Worm (Caenorhabditis elegans) whole organism, late embryonic: Measurements from ENCODE around the gene tomm-40.

ENCODE experiments used
- C08G9.2 ChIP-seq: sonication (generic microtip); optimal IDR thresholded peaks from 2 replicates; lab custom pipeline; 2016; ENCODE audit warnings: mild to moderate bottlenecking, missing genetic modification characterization, moderate library complexity, missing compliant biosample characterization
- F13H6.1 ChIP-seq: sonication (generic microtip); optimal IDR thresholded peaks from 2 replicates; lab custom pipeline; 2016; ENCODE audit warnings: missing genetic modification characterization, missing compliant biosample characterization
- T23F11.4 ChIP-seq: fragments of 200-800 bp; sonication (Bioruptor generic); optimal IDR thresholded peaks from 2 replicates; lab custom pipeline; 2018; ENCODE audit warnings: mild to moderate bottlenecking, missing genetic modification characterization, missing compliant biosample characterization
- ahr-1 ChIP-seq: sonication (generic microtip); optimal IDR thresholded peaks from 2 replicates; lab custom pipeline; 2016; ENCODE audit warnings: missing genetic modification characterization, missing compliant biosample characterization
- ceh-14 ChIP-seq: sonication (generic microtip); optimal IDR thresholded peaks from 2 replicates; lab custom pipeline; 2016; ENCODE audit warnings: missing genotype, missing genetic modification characterization, missing compliant biosample characterization
- ceh-18 ChIP-seq: sonication (generic microtip); optimal IDR thresholded peaks from 2 replicates; lab custom pipeline; 2016; ENCODE audit warnings: missing genetic modification characterization, missing compliant biosample characterization
- ceh-19 ChIP-seq: fragments of 200-800 bp; sonication (Bioruptor generic); optimal IDR thresholded peaks from 2 replicates; lab custom pipeline; 2018; ENCODE audit warnings: mild to moderate bottlenecking, missing genetic modification characterization, missing compliant biosample characterization
- ceh-2 ChIP-seq: sonication (generic microtip); optimal IDR thresholded peaks from 2 replicates; lab custom pipeline; 2016; ENCODE audit warnings: missing genotype, missing genetic modification characterization, missing compliant biosample characterization
- ceh-22 ChIP-seq: sonication (generic microtip); optimal IDR thresholded peaks from 2 replicates; lab custom pipeline; 2017; ENCODE audit warnings: missing biosample characterization, missing genetic modification characterization
- ceh-30 ChIP-seq: fragments of 150-350 bp; optimal IDR thresholded peaks from 2 replicates; lab custom pipeline; 2014; ENCODE audit warnings: missing biosample characterization, missing genetic modification characterization
- ceh-34 ChIP-seq: sonication (generic microtip); optimal IDR thresholded peaks from 2 replicates; lab custom pipeline; 2016; ENCODE audit warnings: mild to moderate bottlenecking, missing genetic modification characterization, missing compliant biosample characterization
- ceh-45 ChIP-seq: fragments of 200-800 bp; sonication (Bioruptor generic); IDR thresholded peaks from 2 replicates; pipeline ENCODE4 v1.3.6; 2022; ENCODE audit warnings: missing genetic modification reagents, missing genetic modification characterization, missing compliant biosample characterization
- ceh-6 ChIP-seq: fragments of 200-800 bp; sonication (Bioruptor generic); optimal IDR thresholded peaks from 2 replicates; lab custom pipeline; 2018; ENCODE audit warnings: mild to moderate bottlenecking, missing genetic modification characterization, missing compliant biosample characterization
- ceh-9 ChIP-seq: sonication (generic microtip); optimal IDR thresholded peaks from 2 replicates; lab custom pipeline; 2016; ENCODE audit warnings: mild to moderate bottlenecking, missing genetic modification characterization, inconsistent platforms, missing compliant biosample characterization
- ets-4 ChIP-seq: sonication (generic microtip); optimal IDR thresholded peaks from 2 replicates; lab custom pipeline; 2016; ENCODE audit warnings: missing genetic modification characterization, missing compliant biosample characterization
- fkh-10 ChIP-seq: fragments of 150-350 bp; optimal IDR thresholded peaks from 2 replicates; lab custom pipeline; 2014; ENCODE audit warnings: missing biosample characterization, missing genetic modification reagents, missing genetic modification characterization
- fkh-6 ChIP-seq: sonication (generic microtip); optimal IDR thresholded peaks from 2 replicates; lab custom pipeline; 2016; ENCODE audit warnings: missing genetic modification characterization, missing compliant biosample characterization
- gmeb-2 ChIP-seq: sonication (generic microtip); optimal IDR thresholded peaks from 2 replicates; lab custom pipeline; 2016; ENCODE audit warnings: missing genetic modification characterization, inconsistent platforms, missing compliant biosample characterization
- hlh-13 ChIP-seq: fragments of 200-800 bp; sonication (Bioruptor generic); optimal IDR thresholded peaks from 2 replicates; lab custom pipeline; 2018; ENCODE audit warnings: mild to moderate bottlenecking, missing genetic modification characterization, missing compliant biosample characterization
- hlh-6 ChIP-seq: sonication (generic microtip); optimal IDR thresholded peaks from 2 replicates; lab custom pipeline; 2016; ENCODE audit warnings: missing genotype, missing genetic modification characterization, missing compliant biosample characterization
- lin-11 ChIP-seq: fragments of 200-800 bp; sonication (Bioruptor generic); optimal IDR thresholded peaks from 2 replicates; lab custom pipeline; 2018; ENCODE audit warnings: mild to moderate bottlenecking, missing genetic modification characterization, missing compliant biosample characterization
- mec-3 ChIP-seq: sonication (generic microtip); optimal IDR thresholded peaks from 2 replicates; lab custom pipeline; 2016; ENCODE audit warnings: borderline replicate concordance, missing genetic modification characterization, missing compliant biosample characterization
- npax-4 ChIP-seq: sonication (generic microtip); optimal IDR thresholded peaks from 2 replicates; lab custom pipeline; 2016; ENCODE audit warnings: missing genetic modification characterization, missing compliant biosample characterization
- odd-2 ChIP-seq: sonication (generic microtip); optimal IDR thresholded peaks from 2 replicates; lab custom pipeline; 2017; ENCODE audit warnings: antibody characterized with exemption, mild to moderate bottlenecking, missing genetic modification characterization, missing compliant biosample characterization
- pat-9 ChIP-seq: fragments of 200-800 bp; sonication (Bioruptor generic); optimal IDR thresholded peaks from 2 replicates; lab custom pipeline; 2018; ENCODE audit warnings: mild to moderate bottlenecking, missing genetic modification characterization, moderate library complexity, missing compliant biosample characterization
- pha-2 ChIP-seq: sonication (generic microtip); optimal IDR thresholded peaks from 2 replicates; lab custom pipeline; 2017; ENCODE audit warnings: mild to moderate bottlenecking, missing genetic modification characterization, missing compliant biosample characterization
- pha-4 ChIP-seq: fragments of 150-350 bp; optimal IDR thresholded peaks from 2 replicates; lab custom pipeline; 2018; ENCODE audit warnings: missing biosample characterization, missing genetic modification reagents, missing genetic modification characterization
- pqm-1 ChIP-seq: sonication (generic microtip); optimal IDR thresholded peaks from 2 replicates; lab custom pipeline; 2016; ENCODE audit warnings: missing genetic modification characterization, missing compliant biosample characterization
- pros-1 ChIP-seq: fragments of 150-350 bp; optimal IDR thresholded peaks from 2 replicates; lab custom pipeline; 2014; ENCODE audit warnings: missing biosample characterization, missing genetic modification reagents, missing genetic modification characterization
- rnt-1 ChIP-seq: sonication (generic microtip); optimal IDR thresholded peaks from 2 replicates; lab custom pipeline; 2016; ENCODE audit warnings: missing genetic modification characterization, missing compliant biosample characterization
- sdc-2 ChIP-seq: sonication (generic microtip); optimal IDR thresholded peaks from 2 replicates; lab custom pipeline; 2016; ENCODE audit warnings: missing genotype, missing genetic modification characterization, missing compliant biosample characterization
- sox-2 ChIP-seq: fragments of 200-800 bp; sonication (Bioruptor generic); IDR thresholded peaks from 2 replicates; pipeline ENCODE4 v1.3.6; 2022; ENCODE audit warnings: missing genetic modification reagents, missing genetic modification characterization, missing compliant biosample characterization
- tbx-2 ChIP-seq: sonication (generic microtip); optimal IDR thresholded peaks from 2 replicates; lab custom pipeline; 2016; ENCODE audit warnings: missing genetic modification characterization, missing compliant biosample characterization
- tbx-7 ChIP-seq: sonication (generic microtip); optimal IDR thresholded peaks from 2 replicates; lab custom pipeline; 2016; ENCODE audit warnings: missing genotype, missing genetic modification characterization, missing compliant biosample characterization
- unc-42 ChIP-seq: sonication (generic microtip); optimal IDR thresholded peaks from 2 replicates; lab custom pipeline; 2016; ENCODE audit warnings: missing genotype, missing genetic modification characterization, missing compliant biosample characterization
- ztf-16 ChIP-seq: sonication (generic microtip); optimal IDR thresholded peaks from 2 replicates; lab custom pipeline; 2017; ENCODE audit warnings: missing genetic modification characterization, missing compliant biosample characterization

Gene tomm-40

ce11 chrII:8945167-8945566 is 28.2 kb downstream of the tomm-40 start:
- TF ChIP-seq ceh-14 (no peak), sdc-2 (tag; lab: Kevin White, UChicago) (no peak), unc-42 (tag; lab: Kevin White, UChicago) (peak; percentile 82), hlh-6 (no peak), ceh-18 (tag; lab: Kevin White, UChicago) (no peak)
- TF ChIP-seq, all 69 proteins: peak for 1

ce11 chrII:8940362-8940940 is 32.9 kb downstream of the tomm-40 start, which contains the start of the genes set-17 and T21B10.4:
set-17 (minus strand) TSS chrII:8940488.
T21B10.4 (plus strand) TSS chrII:8940894.
- TF ChIP-seq pqm-1 (tag; lab: Kevin White, UChicago) (no peak), ztf-16 (tag; lab: Kevin White, UChicago) (no peak), ceh-30 (tag; lab: Kevin White, UChicago) (no peak), ceh-45 (no peak), ceh-22 (no peak), sdc-2 (tag; lab: Kevin White, UChicago) (no peak), ceh-18 (tag; lab: Kevin White, UChicago) (no peak), lin-11 (tag; lab: Kevin White, UChicago) (no peak), pha-2 (tag; lab: Kevin White, UChicago) (no peak), sox-2 (GFP tag; lab: Robert Waterston, UW) (no peak), F13H6.1 (no peak), ceh-2 (tag; lab: Kevin White, UChicago) (no peak), rnt-1 (no peak), pha-4 (tag; lab: Kevin White, UChicago) (no peak), ceh-19 (GFP tag; lab: Kevin White, UChicago) (no peak), npax-4 (tag; lab: Kevin White, UChicago) (no peak), hlh-13 (no peak), pros-1 (tag; lab: Kevin White, UChicago) (no peak), unc-42 (tag; lab: Kevin White, UChicago) (no peak), ceh-9 (no peak)

- TF ChIP-seq mec-3 (tag; lab: Kevin White, UChicago), result no peak
- TF ChIP-seq fkh-10, result no peak
- TF ChIP-seq fkh-6, result no peak
- TF ChIP-seq ceh-22, result no peak
- TF ChIP-seq odd-2 (tag; lab: Kevin White, UChicago), result no peak
- no peak for TF ChIP-seq F13H6.1
- TF ChIP-seq ceh-34 (tag; lab: Kevin White, UChicago), result no peak
- no peak for TF ChIP-seq pat-9
- no peak for TF ChIP-seq C08G9.2 (tag; lab: Kevin White, UChicago)
- no peak for TF ChIP-seq ahr-1
- TF ChIP-seq ceh-6, result no peak
- TF ChIP-seq gmeb-2 (tag; lab: Kevin White, UChicago), result no peak
- TF ChIP-seq tbx-7 (tag; lab: Kevin White, UChicago), result no peak
- no peak for TF ChIP-seq ets-4 (tag; lab: Kevin White, UChicago)
- TF ChIP-seq tbx-2 (tag; lab: Kevin White, UChicago), result no peak
- TF ChIP-seq T23F11.4, result no peak
- TF ChIP-seq rnt-1, result no peak
- no peak for TF ChIP-seq ceh-30 (tag; lab: Kevin White, UChicago)
Measured at ce11 chrII:8938907-8939622, 34.3 kb downstream of the tomm-40 start.
